Fruit fly (Drosophila melanogaster): Measurements from ENCODE around the gene CG1172.

DNA sequence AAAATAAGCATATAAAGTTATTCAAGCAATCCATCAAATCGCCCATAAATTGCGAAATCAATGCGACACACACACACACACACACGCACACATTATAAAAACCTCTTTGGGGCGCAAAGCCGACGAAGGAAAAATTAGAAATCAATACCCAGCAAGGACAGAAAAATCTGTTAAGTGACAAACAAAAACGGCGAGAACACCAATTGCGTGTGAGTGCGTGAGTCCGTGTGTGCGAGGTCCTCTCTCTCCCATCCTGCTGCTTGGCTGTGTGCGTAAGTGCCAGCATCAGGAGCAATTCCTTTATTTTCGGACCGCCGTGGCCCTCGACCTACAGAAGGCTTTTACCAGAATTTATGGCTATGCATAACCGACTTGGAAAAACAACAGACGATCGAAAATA lies 18.6 kb downstream of the CG1172 start, which contains the start of gene Orco:
- TF ChIP-seq Clk (GFP tag; optimal IDR thresholded peaks at IDR 0.05) = no peak
- TF ChIP-seq CG11617 (GFP tag; optimal IDR thresholded peaks at IDR 0.05) = no peak
- TF ChIP-seq Hr96 (GFP tag; optimal IDR thresholded peaks at IDR 0.05) = no peak
- no peak for TF ChIP-seq CG1620 (GFP tag; optimal IDR thresholded peaks at IDR 0.05)
- TF ChIP-seq CG7101 (tag; optimal IDR thresholded peaks at IDR 0.05) = no peak
- TF ChIP-seq CG14711 (tag; optimal IDR thresholded peaks at IDR 0.05) = no peak
- TF ChIP-seq toe (GFP tag; optimal IDR thresholded peaks at IDR 0.05) = no peak
